2 fruit fly cellular contexts compared by ENCODE assay signal in genomic region chr2L:3713545-3714156, dm6.
TF ChIP-seq lines count a peak whose summit lies in the region.

No protein-coding gene starts in this region.

- TF ChIP-seq CTCF in whole organism, embryonic (GFP tag; optimal IDR thresholded peaks at IDR 0.05; lab: Kevin White, UChicago), result no peak

TF ChIP-seq in whole organism, embryonic, 481 proteins besides CTCF, POLR2A, EP300 and RAD21:
- no peak for TF ChIP-seq CG18262 (tag; optimal IDR thresholded peaks at IDR 0.05; lab: Kevin White, UChicago)
- TF ChIP-seq Atf6 (GFP tag; IDR thresholded peaks at IDR 0.05; lab: Robert Waterston, UW), result 0 out of 2 replicates have a peak, but pooled peaks have one; percentile 8
- TF ChIP-seq Six4 (GFP tag; optimal IDR thresholded peaks at IDR 0.05; lab: Kevin White, UChicago), result no peak
- TF ChIP-seq Trl (optimal IDR thresholded peaks at IDR 0.05; lab: Kevin White, UChicago), result peak in 1 of 2 experiments; percentile 13
- TF ChIP-seq Trl (GFP tag; optimal IDR thresholded peaks at IDR 0.05; lab: Kevin White, UChicago), result no peak
- TF ChIP-seq lola (GFP tag; optimal IDR thresholded peaks at IDR 0.05; lab: Kevin White, UChicago), result no peak
- no peak for TF ChIP-seq fru (optimal IDR thresholded peaks at IDR 0.05; lab: Kevin White, UChicago)
- peak; percentile 18; the same call in 1 of the 2 replicates for TF ChIP-seq ap (GFP tag; IDR thresholded peaks at IDR 0.05; lab: Robert Waterston, UW)
- TF ChIP-seq H15 (GFP tag; IDR thresholded peaks at IDR 0.05; lab: Robert Waterston, UW), result no peak
- peak; percentile 88 for TF ChIP-seq grau (tag; optimal IDR thresholded peaks at IDR 0.05; lab: Kevin White, UChicago)
- no peak for TF ChIP-seq Ssrp (tag; optimal IDR thresholded peaks at IDR 0.05; lab: Kevin White, UChicago)
- TF ChIP-seq CG4707 (GFP tag; optimal IDR thresholded peaks at IDR 0.05; lab: Kevin White, UChicago), result no peak
- TF ChIP-seq eve (GFP tag; optimal IDR thresholded peaks at IDR 0.05; lab: Kevin White, UChicago), result peak in 1 of 2 experiments; percentile 89
- 0 out of 3 replicates have a peak, but pooled peaks have one; percentile 26 for TF ChIP-seq CG2199 (GFP tag; IDR thresholded peaks at IDR 0.05; lab: Robert Waterston, UW)
- peak; percentile 43 for TF ChIP-seq sens (GFP tag; lab: Kevin White, UChicago)
- no peak for TF ChIP-seq danr (GFP tag; IDR thresholded peaks at IDR 0.05; lab: Robert Waterston, UW)
- no peak for TF ChIP-seq CG1832 (GFP tag; optimal IDR thresholded peaks at IDR 0.05; lab: Kevin White, UChicago)
- TF ChIP-seq CG4424 (GFP tag; optimal IDR thresholded peaks at IDR 0.05; lab: Kevin White, UChicago), result no peak
- TF ChIP-seq grn (GFP tag; optimal IDR thresholded peaks at IDR 0.05; lab: Kevin White, UChicago), result no peak
- peak in 1 of 2 experiments; percentile 77 for TF ChIP-seq Pdp1 (GFP tag; optimal IDR thresholded peaks at IDR 0.05; lab: Kevin White, UChicago)

TF ChIP-seq in whole organism, prepupa, 60 proteins besides CTCF, POLR2A, EP300 and RAD21:
- TF ChIP-seq svp (GFP tag; lab: Kevin White, UChicago) (peak; percentile 9), Met (GFP tag; optimal IDR thresholded peaks at IDR 0.05; lab: Kevin White, UChicago) (peak; percentile 5), vri (GFP tag; optimal IDR thresholded peaks at IDR 0.05; lab: Kevin White, UChicago) (peak; percentile 33), fkh (GFP tag; optimal IDR thresholded peaks at IDR 0.05; lab: Kevin White, UChicago) (peak; percentile 14), Hr4 (GFP tag; optimal IDR thresholded peaks at IDR 0.05; lab: Kevin White, UChicago) (peak; percentile 4), Eip78C (GFP tag; lab: Kevin White, UChicago) (peak; percentile 62), Ets21C (GFP tag; optimal IDR thresholded peaks at IDR 0.05; lab: Kevin White, UChicago) (no peak), CG1621 (tag; optimal IDR thresholded peaks at IDR 0.05; lab: Kevin White, UChicago) (no peak), eg (GFP tag; IDR thresholded peaks at IDR 0.05; lab: Robert Waterston, UW) (peak; percentile 44; the same call in 1 of the 3 replicates)
